Fruit fly (Drosophila melanogaster) whole organism, embryonic: ENCODE measurements around the gene NitFhit.

Experiments used
- ATbp ChIP-seq: fragments of 200-800 bp; sonication (Bioruptor generic); optimal IDR thresholded peaks from 2 replicates; lab custom pipeline; 2017; ENCODE audit warnings: missing biosample characterization, mild to moderate bottlenecking, missing genetic modification characterization, missing genetic modification reagents
- CG12071 ChIP-seq: fragments of 200-800 bp; sonication (Bioruptor generic); optimal IDR thresholded peaks from 3 replicates; lab custom pipeline; 2018; ENCODE audit warnings: missing biosample characterization, mild to moderate bottlenecking, missing genetic modification characterization
- CG12744 ChIP-seq: fragments of 200-800 bp; sonication (Bioruptor generic); optimal IDR thresholded peaks from 2 replicates; lab custom pipeline; 2016; ENCODE audit warnings: missing biosample characterization, missing genetic modification characterization
- CG13123 ChIP-seq: fragments of 200-800 bp; sonication (Bioruptor generic); optimal IDR thresholded peaks from 2 replicates; lab custom pipeline; 2016; ENCODE audit warnings: missing biosample characterization, missing genetic modification characterization
- CG16813 ChIP-seq: fragments of 200-800 bp; sonication (Bioruptor generic); IDR thresholded peaks from 3 replicates; pipeline ENCODE4 v1.3.6; 2022; ENCODE audit warnings: missing biosample characterization, missing genetic modification characterization; ENCODE audit not compliant: partially characterized antibody
- CG1832 ChIP-seq: fragments of 200-800 bp; sonication (Bioruptor generic); optimal IDR thresholded peaks from 2 replicates; lab custom pipeline; 2017; ENCODE audit warnings: missing biosample characterization, mild to moderate bottlenecking, missing genetic modification characterization, inconsistent platforms
- CG2678 ChIP-seq: fragments of 200-800 bp; sonication (Bioruptor generic); optimal IDR thresholded peaks from 3 replicates; lab custom pipeline; 2019; ENCODE audit warnings: missing biosample characterization, mild to moderate bottlenecking, missing genetic modification characterization, moderate library complexity
- CG31441 ChIP-seq: fragments of 200-800 bp; sonication (Bioruptor generic); IDR thresholded peaks from 2 replicates; pipeline ENCODE4 v1.3.6; 2022; ENCODE audit warnings: missing biosample characterization, missing genetic modification characterization
- CG32767 ChIP-seq: fragments of 200-800 bp; sonication (Bioruptor generic); IDR thresholded peaks from 2 replicates; pipeline ENCODE4 v1.3.6; 2022; ENCODE audit warnings: missing biosample characterization, missing genetic modification characterization
- CG33213 ChIP-seq: fragments of 200-800 bp; sonication (Bioruptor generic); optimal IDR thresholded peaks from 3 replicates; lab custom pipeline; 2016; ENCODE audit warnings: missing biosample characterization, missing genetic modification characterization
- CG33557 ChIP-seq: fragments of 200-800 bp; sonication (Bioruptor generic); optimal IDR thresholded peaks from 2 replicates; lab custom pipeline; 2019; ENCODE audit warnings: missing biosample characterization, mild to moderate bottlenecking, missing genetic modification characterization, moderate library complexity
- CG5180 ChIP-seq: fragments of 200-800 bp; sonication (Bioruptor generic); optimal IDR thresholded peaks from 3 replicates; lab custom pipeline; 2017; ENCODE audit warnings: missing biosample characterization, missing genetic modification characterization, mild to moderate bottlenecking, moderate library complexity, missing genetic modification reagents
- CG8290 ChIP-seq, 3 experiments: fragments of 200-800 bp; sonication (Bioruptor generic); optimal IDR thresholded peaks; 2 replicates each; lab custom pipeline; 2016 to 2019; ENCODE audit warnings: missing biosample characterization in 3 of 3, missing genetic modification characterization in 3 of 3, mild to moderate bottlenecking in 2 of 3, moderate library complexity in 1 of 3
- CG8765 ChIP-seq: fragments of 200-800 bp; sonication (Bioruptor generic); IDR thresholded peaks from 2 replicates; pipeline ENCODE4 v1.3.6; 2022; ENCODE audit warnings: missing biosample characterization, missing genetic modification characterization
- Deaf1 ChIP-seq: fragments of 200-800 bp; optimal IDR thresholded peaks from 3 replicates; lab custom pipeline; 2019; ENCODE audit warnings: missing biosample characterization, mild to moderate bottlenecking, missing genetic modification characterization, moderate library complexity
- Dp ChIP-seq: fragments of 200-800 bp; sonication (Bioruptor generic); optimal IDR thresholded peaks from 2 replicates; lab custom pipeline; 2018; ENCODE audit warnings: missing biosample characterization, mild to moderate bottlenecking, missing genetic modification characterization, moderate library complexity
- ERR ChIP-seq: fragments of 200-800 bp; sonication (Bioruptor generic); optimal IDR thresholded peaks from 2 replicates; lab custom pipeline; 2016; ENCODE audit warnings: missing biosample characterization, missing genetic modification characterization
- HLHmδ ChIP-seq: fragments of 200-800 bp; sonication (Bioruptor generic); optimal IDR thresholded peaks from 2 replicates; lab custom pipeline; 2018; ENCODE audit warnings: missing biosample characterization, mild to moderate bottlenecking, missing genetic modification characterization, moderate library complexity
- Hmx ChIP-seq: fragments of 200-800 bp; sonication (Bioruptor generic); optimal IDR thresholded peaks from 2 replicates; lab custom pipeline; 2016; ENCODE audit warnings: missing biosample characterization, missing genetic modification characterization
- Lim3 ChIP-seq: fragments of 200-800 bp; sonication (Bioruptor generic); IDR thresholded peaks from 2 replicates; pipeline ENCODE4 v1.3.6; 2022; ENCODE audit warnings: missing biosample characterization, missing genetic modification characterization
- MBD-R2 ChIP-seq: fragments of 200-800 bp; sonication (Bioruptor generic); IDR thresholded peaks from 2 replicates; pipeline ENCODE4 v1.3.6; 2022; ENCODE audit warnings: missing biosample characterization, missing genetic modification characterization
- Max ChIP-seq: fragments of 200-800 bp; sonication (Bioruptor generic); optimal IDR thresholded peaks from 2 replicates; lab custom pipeline; 2016; ENCODE audit warnings: missing biosample characterization, mild to moderate bottlenecking, missing genetic modification characterization
- Neu2 ChIP-seq: fragments of 200-800 bp; sonication (Bioruptor generic); optimal IDR thresholded peaks from 3 replicates; lab custom pipeline; 2016; ENCODE audit warnings: missing biosample characterization, missing genetic modification characterization, borderline replicate concordance
- Oaz ChIP-seq: fragments of 200-800 bp; sonication (Bioruptor generic); IDR thresholded peaks from 2 replicates; pipeline ENCODE4 v1.3.6; 2022; ENCODE audit warnings: missing biosample characterization, missing genetic modification characterization
- Optix ChIP-seq: fragments of 200-800 bp; sonication (Bioruptor generic); IDR thresholded peaks from 3 replicates; pipeline ENCODE4 v1.3.6; 2022; ENCODE audit warnings: missing biosample characterization, missing genetic modification characterization
- Rx ChIP-seq: fragments of 200-800 bp; sonication (Bioruptor generic); IDR thresholded peaks from 2 replicates; pipeline ENCODE4 v1.3.6; 2022; ENCODE audit warnings: missing biosample characterization, missing genetic modification characterization
- Stat92E ChIP-seq, 3 experiments: fragments of >200 bp in 2 of 3; fragments of 200-800 bp in 1 of 3; sonication (Bioruptor generic) in 1 of 3; optimal IDR thresholded peaks; 2 replicates each; lab custom pipeline; 2017 to 2019; ENCODE audit warnings: missing biosample characterization in 3 of 3, missing genetic modification characterization in 3 of 3, mild to moderate bottlenecking in 1 of 3, moderate library complexity in 1 of 3
- Taf1 ChIP-seq: fragments of 200-800 bp; sonication (Bioruptor generic); IDR thresholded peaks from 2 replicates; pipeline ENCODE4 v1.3.6; 2022; ENCODE audit warnings: missing biosample characterization, missing genetic modification characterization
- cad ChIP-seq: fragments of >200 bp; optimal IDR thresholded peaks from 2 replicates; lab custom pipeline; 2017; ENCODE audit warnings: missing biosample characterization, missing genetic modification characterization
- gcm2 ChIP-seq: fragments of 200-800 bp; sonication (Bioruptor generic); optimal IDR thresholded peaks from 2 replicates; lab custom pipeline; 2016; ENCODE audit warnings: missing biosample characterization, missing genetic modification characterization
- gsb-n ChIP-seq: fragments of 200-800 bp; sonication (Bioruptor generic); optimal IDR thresholded peaks from 3 replicates; lab custom pipeline; 2018; ENCODE audit warnings: missing biosample characterization, mild to moderate bottlenecking, missing genetic modification characterization
- h ChIP-seq: fragments of >200 bp; optimal IDR thresholded peaks from 2 replicates; lab custom pipeline; 2017
- inv ChIP-seq: fragments of 200-800 bp; sonication (Bioruptor generic); IDR thresholded peaks from 2 replicates; pipeline ENCODE4 v1.3.6; 2022; ENCODE audit warnings: missing biosample characterization, missing genetic modification characterization; ENCODE audit not compliant: partially characterized antibody
- lmd ChIP-seq: fragments of 200-800 bp; sonication (Bioruptor generic); IDR thresholded peaks from 2 replicates; pipeline ENCODE4 v1.3.6; 2022; ENCODE audit warnings: missing biosample characterization, missing genetic modification characterization
- maf-S ChIP-seq: fragments of 200-800 bp; sonication (Bioruptor generic); optimal IDR thresholded peaks from 2 replicates; lab custom pipeline; 2016; ENCODE audit warnings: missing biosample characterization, missing genetic modification characterization
- p53 ChIP-seq: fragments of 200-800 bp; sonication (Bioruptor generic); optimal IDR thresholded peaks from 2 replicates; lab custom pipeline; 2016; ENCODE audit warnings: missing biosample characterization, missing genetic modification characterization
- pan ChIP-seq, 4 experiments: fragments of >200 bp in 3 of 4; fragments of 200-800 bp in 1 of 4; sonication (Bioruptor generic) in 1 of 4; optimal IDR thresholded peaks in 3 of 4; IDR thresholded peaks in 1 of 4; 2 replicates each; pipeline versions ENCODE4 v1.3.6 to Lab custom; 2017 to 2022; ENCODE audit warnings: missing biosample characterization in 2 of 4, missing genetic modification characterization in 2 of 4, mixed read lengths in 1 of 4
- pros ChIP-seq: fragments of 200-800 bp; sonication (Bioruptor generic); optimal IDR thresholded peaks from 3 replicates; lab custom pipeline; 2019; ENCODE audit warnings: missing biosample characterization, mild to moderate bottlenecking, missing genetic modification characterization, moderate library complexity
- salm ChIP-seq: fragments of 200-800 bp; sonication (Bioruptor generic); optimal IDR thresholded peaks from 2 replicates; lab custom pipeline; 2018; ENCODE audit warnings: missing biosample characterization, mild to moderate bottlenecking, missing genetic modification characterization
- sc ChIP-seq, 3 experiments: fragments of >200 bp in 2 of 3; fragments of 200-800 bp in 1 of 3; sonication (Bioruptor generic) in 1 of 3; optimal IDR thresholded peaks; 2 replicates in 2 of 3; 3 replicates in 1 of 3; lab custom pipeline; 2017; ENCODE audit warnings: mild to moderate bottlenecking in 1 of 3, missing biosample characterization in 1 of 3, missing genetic modification characterization in 1 of 3, missing genetic modification reagents in 1 of 3
- sd ChIP-seq: fragments of 200-800 bp; sonication (Bioruptor generic); optimal IDR thresholded peaks from 3 replicates; lab custom pipeline; 2018; ENCODE audit warnings: missing biosample characterization, mild to moderate bottlenecking, missing genetic modification characterization, moderate library complexity
- sim ChIP-seq: fragments of 200-800 bp; sonication (Bioruptor generic); IDR thresholded peaks from 2 replicates; pipeline ENCODE4 v1.3.6; 2022; ENCODE audit warnings: missing biosample characterization, missing genetic modification characterization
- sisA ChIP-seq: fragments of 200-800 bp; sonication (Bioruptor generic); IDR thresholded peaks from 2 replicates; pipeline ENCODE4 v1.3.6; 2022; ENCODE audit warnings: missing biosample characterization, missing genetic modification characterization
- sqz ChIP-seq: fragments of 200-800 bp; sonication (Bioruptor generic); optimal IDR thresholded peaks from 3 replicates; lab custom pipeline; 2018; ENCODE audit warnings: missing biosample characterization, mild to moderate bottlenecking, missing genetic modification characterization
- sr ChIP-seq: fragments of 200-800 bp; sonication (Bioruptor generic); IDR thresholded peaks from 3 replicates; pipeline ENCODE4 v1.3.6; 2022; ENCODE audit warnings: missing biosample characterization, missing genetic modification characterization
- toy ChIP-seq: fragments of 200-800 bp; sonication (Bioruptor generic); IDR thresholded peaks from 2 replicates; pipeline ENCODE4 v1.3.6; 2022; ENCODE audit warnings: missing biosample characterization, missing genetic modification characterization
- wek ChIP-seq: fragments of 200-800 bp; sonication (Bioruptor generic); optimal IDR thresholded peaks from 3 replicates; lab custom pipeline; 2018; ENCODE audit warnings: missing biosample characterization, mild to moderate bottlenecking, missing genetic modification characterization, moderate library complexity
- zf30C ChIP-seq: fragments of 200-800 bp; sonication (Bioruptor generic); optimal IDR thresholded peaks from 3 replicates; lab custom pipeline; 2018; ENCODE audit warnings: missing biosample characterization, mild to moderate bottlenecking, missing genetic modification characterization
- zfh1 ChIP-seq: fragments of 200-800 bp; sonication (Bioruptor generic); IDR thresholded peaks from 3 replicates; pipeline ENCODE4 v1.3.6; 2022; ENCODE audit warnings: missing biosample characterization, missing genetic modification characterization

NitFhit gene

DNA sequence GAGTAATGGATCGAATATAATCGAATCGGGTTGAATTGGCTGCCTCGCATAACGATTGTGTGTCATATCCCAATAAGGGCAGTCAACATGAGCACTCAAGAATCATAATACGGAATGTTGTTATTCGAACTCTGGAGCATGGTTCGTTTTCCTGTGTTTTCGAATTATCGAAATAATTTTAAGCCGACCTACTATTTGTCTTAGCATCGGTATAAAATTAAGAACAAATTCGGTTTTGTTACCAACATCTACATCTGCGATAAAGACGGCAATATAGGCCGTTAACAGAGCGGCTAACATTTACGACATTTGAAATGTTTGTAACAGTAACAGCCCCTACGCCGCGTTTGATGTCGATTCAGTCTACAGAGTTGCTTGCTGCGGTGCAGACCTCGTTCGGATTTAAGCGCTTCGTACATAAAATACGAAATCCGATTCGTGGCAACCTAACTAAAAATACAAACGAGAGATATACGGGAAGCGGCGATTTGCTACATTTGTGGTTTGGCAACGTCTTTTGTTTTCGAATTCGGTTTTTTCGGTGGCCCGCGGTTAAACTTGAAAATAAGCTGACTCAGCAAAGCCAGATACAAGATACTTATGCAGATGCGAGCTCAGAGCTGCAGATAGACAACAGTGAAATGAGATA lies 43.0 kb upstream of the NitFhit start (continued):
- TF ChIP-seq Lim3 (GFP tag; lab: Robert Waterston, UW) (no peak), pan (optimal IDR thresholded peaks at IDR 0.05; lab: Kevin White, UChicago) (no peak), pan (GFP tag; optimal IDR thresholded peaks at IDR 0.05 in 1 of 2, IDR thresholded peaks at IDR 0.05 in 1 of 2) (peak in 1 of 2 experiments; percentile 62), Optix (GFP tag; lab: Robert Waterston, UW) (no peak), wek (GFP tag; lab: Kevin White, UChicago) (no peak), Max (no peak), sisA (GFP tag; lab: Robert Waterston, UW) (no peak), CG12744 (GFP tag; lab: Kevin White, UChicago) (no peak), maf-S (no peak), CG33557 (GFP tag; lab: Kevin White, UChicago) (peak; percentile 19), lmd (GFP tag; lab: Robert Waterston, UW) (no peak), gsb-n (tag; lab: Kevin White, UChicago) (no peak), p53 (no peak), CG5180 (peak; percentile 84), Hmx (GFP tag; lab: Kevin White, UChicago) (no peak), CG2678 (tag; lab: Kevin White, UChicago) (peak; percentile 40), sim (no peak), Deaf1 (tag; lab: Kevin White, UChicago) (peak; percentile 91), cad (GFP tag; lab: Kevin White, UChicago) (no peak), gcm2 (GFP tag; lab: Kevin White, UChicago) (peak; percentile 5), salm (tag; lab: Kevin White, UChicago) (no peak), CG8290 (GFP tag; optimal IDR thresholded peaks at IDR 0.05; lab: Kevin White, UChicago) (no peak), CG8290 (tag; optimal IDR thresholded peaks at IDR 0.05; lab: Kevin White, UChicago) (peak in 1 of 2 experiments; percentile 73), CG8765 (GFP tag; lab: Robert Waterston, UW) (no peak), Neu2 (no peak), Taf1 (no peak), MBD-R2 (GFP tag; lab: Robert Waterston, UW) (peak; percentile 4; the same call in 1 of the 2 replicates), sqz (no peak), sr (peak; percentile 14; the same call in 1 of the 3 replicates), h (lab: Kevin White, UChicago) (no peak), inv (GFP tag; lab: Robert Waterston, UW) (no peak), CG12071 (GFP tag; lab: Kevin White, UChicago) (no peak), zf30C (peak; percentile 33), HLHmδ (GFP tag; lab: Kevin White, UChicago) (peak; percentile 64), ATbp (GFP tag; lab: Kevin White, UChicago) (no peak), CG13123 (no peak), ERR (GFP tag; lab: Kevin White, UChicago) (no peak), Stat92E (GFP tag; optimal IDR thresholded peaks at IDR 0.05; lab: Kevin White, UChicago) (no peak), CG31441 (GFP tag; lab: Robert Waterston, UW) (no peak), sc (optimal IDR thresholded peaks at IDR 0.05; lab: Kevin White, UChicago) (no peak), sc (GFP tag; optimal IDR thresholded peaks at IDR 0.05; lab: Kevin White, UChicago) (no peak), Oaz (GFP tag; lab: Robert Waterston, UW) (no peak), pros (peak; percentile 29), Dp (no peak), CG33213 (GFP tag; lab: Kevin White, UChicago) (no peak), zfh1 (GFP tag; lab: Robert Waterston, UW) (no peak), CG16813 (GFP tag; lab: Robert Waterston, UW) (no peak), sd (tag; lab: Kevin White, UChicago) (peak; percentile 5), CG32767 (GFP tag; lab: Robert Waterston, UW) (no peak), Rx (GFP tag; lab: Robert Waterston, UW) (no peak), CG1832 (GFP tag; lab: Kevin White, UChicago) (no peak), toy (GFP tag; lab: Robert Waterston, UW) (no peak)
